Fruit fly (Drosophila melanogaster): Measurements from ENCODE around the gene CG14316.

DNA sequence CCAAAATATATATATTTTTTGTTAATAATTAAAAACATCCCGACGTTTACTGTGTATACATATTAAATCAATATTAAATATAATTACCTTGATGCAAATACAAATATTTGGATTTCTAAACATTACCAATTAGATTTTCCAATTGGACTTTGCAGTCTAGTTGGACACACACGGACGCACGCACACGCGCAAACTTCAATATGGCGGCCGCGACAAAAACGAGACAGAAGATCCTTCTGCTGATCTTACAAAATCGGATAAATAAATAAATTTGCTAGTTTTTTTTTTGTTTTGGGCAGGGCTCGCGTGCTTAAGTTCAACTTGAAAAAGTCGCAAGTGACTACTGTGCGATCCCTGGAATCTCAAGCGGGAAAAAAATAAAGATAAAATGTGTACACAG is 4.7 kb downstream of the CG14316 start:
- TF ChIP-seq CG8478 (optimal IDR thresholded peaks at IDR 0.05) (no peak), CTCF (optimal IDR thresholded peaks at IDR 0.05) (no peak)
